Worm (Caenorhabditis elegans): Measurements from ENCODE around the gene nxf-1.

DNA sequence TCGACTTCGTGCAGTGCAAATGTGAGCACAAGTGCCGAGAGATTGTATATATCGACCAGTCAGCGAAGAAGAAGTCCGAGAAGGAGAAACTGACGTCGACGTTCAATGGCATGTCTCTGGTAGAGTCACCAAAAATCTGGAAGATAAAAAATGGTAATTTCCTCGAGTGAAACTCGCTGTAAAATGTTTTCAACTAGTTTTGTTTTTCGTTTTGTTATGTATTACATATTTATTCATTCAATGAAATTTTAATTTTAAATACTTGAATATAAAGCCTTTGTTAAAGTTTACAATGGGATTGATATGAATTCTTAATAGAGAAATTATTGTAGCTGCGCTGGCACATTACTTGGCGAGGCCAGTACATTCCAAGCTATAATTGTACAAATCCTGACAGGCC is 5.0 kb upstream of the nxf-1 start:
- TF ChIP-seq B0310.2 (tag; optimal IDR thresholded peaks at IDR 0.05), result no peak
- no peak for TF ChIP-seq ama-1 (optimal IDR thresholded peaks at IDR 0.05)
- no peak for TF ChIP-seq tbx-11 (GFP tag; IDR thresholded peaks at IDR 0.05)
- TF ChIP-seq aly-1 (tag; optimal IDR thresholded peaks at IDR 0.05), result no peak
- no peak for TF ChIP-seq tbx-37 (GFP tag; conservative IDR thresholded peaks at IDR 0.05)
- TF ChIP-seq hmbx-1 (tag; optimal IDR thresholded peaks at IDR 0.05), result no peak
- no peak for TF ChIP-seq ceh-13 (GFP tag; optimal IDR thresholded peaks at IDR 0.05)
- no peak for TF ChIP-seq hmg-4 (GFP tag; optimal IDR thresholded peaks at IDR 0.05)
- TF ChIP-seq pes-1 (GFP tag; IDR thresholded peaks at IDR 0.05), result no peak
- no peak for TF ChIP-seq hnd-1 (tag; optimal IDR thresholded peaks at IDR 0.05)

Data from whole organism, early embryonic.